Worm (Caenorhabditis elegans) whole organism, young adult: ENCODE measurements around the gene Y44A6C.1.

Experiments used
- F49E8.2 ChIP-seq: sonication (generic microtip); optimal IDR thresholded peaks from 3 replicates; lab custom pipeline; 2017; ENCODE audit warnings: missing genetic modification characterization, mild to moderate bottlenecking, missing compliant biosample characterization, antibody characterized with exemption, moderate library complexity; ENCODE audit not compliant: insufficient read depth
- F55B11.4 ChIP-seq: sonication (generic microtip); optimal IDR thresholded peaks from 2 replicates; lab custom pipeline; 2016; ENCODE audit warnings: missing compliant biosample characterization, missing genetic modification characterization, borderline replicate concordance; ENCODE audit not compliant: insufficient read depth
- K12H6.12 ChIP-seq: fragments of 200-800 bp; sonication (Bioruptor generic); optimal IDR thresholded peaks from 2 replicates; lab custom pipeline; 2018; ENCODE audit warnings: mild to moderate bottlenecking, missing genetic modification characterization, missing compliant biosample characterization
- T07F8.4 ChIP-seq: sonication (generic microtip); optimal IDR thresholded peaks from 2 replicates; lab custom pipeline; 2016; ENCODE audit warnings: mild to moderate bottlenecking, missing genetic modification characterization, moderate library complexity, missing compliant biosample characterization
- T26A5.8 ChIP-seq: sonication (generic microtip); optimal IDR thresholded peaks from 2 replicates; lab custom pipeline; 2016; ENCODE audit warnings: missing genetic modification characterization, missing compliant biosample characterization
- akir-1 ChIP-seq: fragments of 200-800 bp; sonication (Bioruptor generic); optimal IDR thresholded peaks from 2 replicates; lab custom pipeline; 2018; ENCODE audit warnings: mild to moderate bottlenecking, missing genetic modification characterization, moderate library complexity, missing compliant biosample characterization
- aptf-2 ChIP-seq: fragments of 200-800 bp; sonication (Bioruptor generic); conservative IDR thresholded peaks from 2 replicates; pipeline ENCODE4 v1.3.6; 2022; ENCODE audit warnings: missing genetic modification reagents, missing genetic modification characterization, missing compliant biosample characterization
- attf-3 ChIP-seq: fragments of 200-800 bp; sonication (Bioruptor generic); conservative IDR thresholded peaks from 2 replicates; pipeline ENCODE4 v1.3.6; 2022; ENCODE audit warnings: missing genetic modification reagents, missing genetic modification characterization, missing compliant biosample characterization
- ceh-27 ChIP-seq: fragments of 200-800 bp; sonication (Bioruptor generic); optimal IDR thresholded peaks from 2 replicates; lab custom pipeline; 2018; ENCODE audit warnings: mild to moderate bottlenecking, missing genetic modification characterization, moderate library complexity, missing compliant biosample characterization
- ceh-79 ChIP-seq: sonication (generic microtip); optimal IDR thresholded peaks from 2 replicates; lab custom pipeline; 2017; ENCODE audit warnings: mild to moderate bottlenecking, missing genetic modification characterization, missing compliant biosample characterization
- chd-7 ChIP-seq: sonication (generic microtip); optimal IDR thresholded peaks from 2 replicates; lab custom pipeline; 2016; ENCODE audit warnings: mild to moderate bottlenecking, missing genetic modification characterization, moderate library complexity, missing compliant biosample characterization
- efl-1 ChIP-seq: fragments of 150-350 bp; optimal IDR thresholded peaks from 2 replicates; lab custom pipeline; 2014; ENCODE audit warnings: missing biosample characterization, missing genetic modification reagents, missing genetic modification characterization
- egl-44 ChIP-seq: fragments of 200-800 bp; sonication (Bioruptor generic); IDR thresholded peaks from 2 replicates; pipeline ENCODE4 v1.3.6; 2022; ENCODE audit warnings: missing genetic modification reagents, missing genetic modification characterization, missing compliant biosample characterization
- egrh-3 ChIP-seq: fragments of 200-800 bp; sonication (Bioruptor generic); IDR thresholded peaks from 2 replicates; pipeline ENCODE4 v1.3.6; 2022; ENCODE audit warnings: missing genetic modification reagents, missing genetic modification characterization, missing compliant biosample characterization
- gei-17 ChIP-seq: fragments of 200-800 bp; sonication (Bioruptor generic); optimal IDR thresholded peaks from 2 replicates; lab custom pipeline; 2018; ENCODE audit warnings: mild to moderate bottlenecking, missing genetic modification characterization, missing compliant biosample characterization
- him-1 ChIP-seq: sonication (generic microtip); optimal IDR thresholded peaks from 2 replicates; lab custom pipeline; 2016; ENCODE audit warnings: missing genotype, missing genetic modification reagents, missing genetic modification characterization, missing compliant biosample characterization
- hlh-12 ChIP-seq: sonication (generic microtip); optimal IDR thresholded peaks from 2 replicates; lab custom pipeline; 2016; ENCODE audit warnings: missing genetic modification characterization, missing compliant biosample characterization
- hlh-26 ChIP-seq: fragments of 200-800 bp; sonication (Bioruptor generic); conservative IDR thresholded peaks from 2 replicates; pipeline ENCODE4 v1.3.6; 2022; ENCODE audit warnings: missing genetic modification reagents, missing genetic modification characterization, missing compliant biosample characterization
- hmg-20 ChIP-seq: fragments of 200-800 bp; sonication (Bioruptor generic); IDR thresholded peaks from 2 replicates; pipeline ENCODE4 v1.3.6; 2022; ENCODE audit warnings: missing genetic modification reagents, missing genetic modification characterization, missing compliant biosample characterization
- lag-1 ChIP-seq: fragments of 200-800 bp; sonication (Bioruptor generic); IDR thresholded peaks from 2 replicates; pipeline ENCODE4 v1.3.6; 2022; ENCODE audit warnings: missing genetic modification reagents, missing genetic modification characterization, missing compliant biosample characterization
- let-526 ChIP-seq: fragments of 200-800 bp; sonication (Bioruptor generic); IDR thresholded peaks from 2 replicates; pipeline ENCODE4 v1.3.6; 2022; ENCODE audit warnings: missing genetic modification reagents, missing genetic modification characterization, missing compliant biosample characterization
- lin-40 ChIP-seq: sonication (generic microtip); optimal IDR thresholded peaks from 2 replicates; lab custom pipeline; 2016; ENCODE audit warnings: missing genetic modification characterization, mild to moderate bottlenecking, missing compliant biosample characterization, missing genotype, missing genetic modification reagents
- mcd-1 ChIP-seq: fragments of 200-800 bp; sonication (Bioruptor generic); IDR thresholded peaks from 2 replicates; pipeline ENCODE4 v1.3.6; 2022; ENCODE audit warnings: missing genetic modification reagents, missing genetic modification characterization, missing compliant biosample characterization
- mel-28 ChIP-seq: sonication (generic microtip); optimal IDR thresholded peaks from 2 replicates; lab custom pipeline; 2016; ENCODE audit warnings: borderline replicate concordance, mild to moderate bottlenecking, missing genetic modification characterization, missing compliant biosample characterization
- nfya-2 ChIP-seq: fragments of 200-800 bp; sonication (Bioruptor generic); IDR thresholded peaks from 2 replicates; pipeline ENCODE4 v1.3.6; 2022; ENCODE audit warnings: missing genetic modification reagents, missing genetic modification characterization, missing compliant biosample characterization
- nhr-90 ChIP-seq: sonication (generic microtip); optimal IDR thresholded peaks from 2 replicates; lab custom pipeline; 2016; ENCODE audit warnings: missing genotype, mild to moderate bottlenecking, missing genetic modification characterization, missing compliant biosample characterization
- rpc-1 ChIP-seq, 2 experiments: fragments of 150-350 bp in 1 of 2; sonication (generic microtip) in 1 of 2; optimal IDR thresholded peaks; 2 replicates each; lab custom pipeline; 2014 to 2018; ENCODE audit warnings: missing biosample characterization in 1 of 2, missing genetic modification characterization in 1 of 2, missing genetic modification reagents in 1 of 2, missing genotype in 1 of 2
- snpc-4 ChIP-seq, 5 experiments: fragments of 150-350 bp in 1 of 5; sonication (generic microtip) in 4 of 5; optimal IDR thresholded peaks; 2 replicates each; lab custom pipeline; 2014 to 2018; ENCODE audit warnings: missing genetic modification characterization in 5 of 5, missing biosample characterization in 3 of 5, antibody characterized with exemption in 2 of 5, mild to moderate bottlenecking in 2 of 5, missing compliant biosample characterization in 2 of 5, missing genotype in 2 of 5, moderate library complexity in 2 of 5, missing genetic modification reagents in 1 of 5
- somi-1 ChIP-seq: fragments of 200-800 bp; sonication (Bioruptor generic); optimal IDR thresholded peaks from 2 replicates; lab custom pipeline; 2018; ENCODE audit warnings: mild to moderate bottlenecking, missing genetic modification characterization, missing compliant biosample characterization
- sptf-2 ChIP-seq: fragments of 200-800 bp; sonication (Bioruptor generic); optimal IDR thresholded peaks from 2 replicates; lab custom pipeline; 2018; ENCODE audit warnings: mild to moderate bottlenecking, missing genetic modification characterization, missing compliant biosample characterization
- tbp1 ChIP-seq: fragments of 200-800 bp; sonication (Bioruptor generic); optimal IDR thresholded peaks from 2 replicates; lab custom pipeline; 2018; ENCODE audit warnings: mild to moderate bottlenecking, missing genetic modification characterization, missing compliant biosample characterization
- zfh-2 ChIP-seq: fragments of 200-800 bp; sonication (Bioruptor generic); conservative IDR thresholded peaks from 2 replicates; pipeline ENCODE4 v1.3.6; 2022; ENCODE audit warnings: missing genetic modification reagents, missing genetic modification characterization, missing compliant biosample characterization
- zim-3 ChIP-seq: sonication (generic microtip); optimal IDR thresholded peaks from 2 replicates; lab custom pipeline; 2017; ENCODE audit warnings: mild to moderate bottlenecking, missing genetic modification characterization, moderate library complexity, missing compliant biosample characterization
- ztf-6 ChIP-seq: fragments of 200-800 bp; sonication (Bioruptor generic); IDR thresholded peaks from 2 replicates; pipeline ENCODE4 v1.3.6; 2022; ENCODE audit warnings: missing genetic modification reagents, missing genetic modification characterization, missing compliant biosample characterization

Gene Y44A6C.1

DNA sequence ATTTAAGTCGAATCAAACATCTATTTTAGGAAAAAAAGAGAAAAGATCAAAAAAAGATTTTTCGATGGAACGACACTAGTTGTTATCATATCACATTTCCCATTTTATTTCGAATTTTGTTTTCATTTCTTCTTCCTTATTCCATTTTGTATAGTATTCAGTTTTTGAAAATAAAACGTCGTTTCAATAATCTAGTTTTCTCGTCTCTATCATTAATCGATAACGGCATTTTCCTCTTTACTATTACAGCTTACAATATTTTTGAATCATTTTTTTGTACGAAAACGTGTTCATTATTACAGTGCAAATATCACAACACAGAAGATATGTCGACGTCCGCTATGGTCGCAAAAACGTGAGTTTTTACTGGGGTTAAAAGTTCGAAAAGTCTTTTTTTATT, at the start of gene Y44A6C.1:
Gene Y44A6C.1, plus strand, starts transcription at position 301 of the 400 bp plus-strand sequence.
- TF ChIP-seq chd-7 (tag; lab: Kevin White, UChicago), result no peak
- TF ChIP-seq zim-3, result no peak
- TF ChIP-seq rpc-1 (optimal IDR thresholded peaks at IDR 0.05; lab: Kevin White, UChicago), result no peak
- no peak for TF ChIP-seq rpc-1 (tag; optimal IDR thresholded peaks at IDR 0.05; lab: Kevin White, UChicago)
- TF ChIP-seq let-526, result no peak
- TF ChIP-seq T26A5.8, result no peak
- TF ChIP-seq aptf-2 (GFP tag; lab: Robert Waterston, UW), result no peak
- no peak for TF ChIP-seq mcd-1 (GFP tag; lab: Robert Waterston, UW)
- no peak for TF ChIP-seq sptf-2
- TF ChIP-seq lag-1, result no peak
- TF ChIP-seq tbp1 (GFP tag; lab: Kevin White, UChicago), result no peak
- TF ChIP-seq ceh-79 (tag; lab: Kevin White, UChicago), result no peak

DNA sequence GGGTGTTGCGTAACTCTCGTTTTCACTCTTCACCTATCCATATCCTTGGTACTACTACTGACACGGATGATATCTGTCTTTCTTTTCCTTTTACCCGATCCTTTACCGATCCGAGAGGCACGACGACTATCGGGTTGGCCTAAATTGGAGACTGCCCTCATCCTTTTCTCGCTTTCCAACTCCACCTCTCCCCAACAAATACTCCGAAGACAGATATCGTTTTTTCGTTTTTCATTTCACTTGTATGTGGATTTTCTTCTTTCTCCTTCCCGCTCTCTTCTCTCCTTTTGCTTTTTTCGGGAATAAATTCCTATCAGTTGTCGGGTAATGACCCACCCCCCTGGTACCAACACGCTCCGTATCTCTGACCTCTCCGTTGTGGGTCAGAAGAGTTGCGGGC, 48.8 kb upstream of the Y44A6C.1 start:
- no peak for TF ChIP-seq egl-44
- no peak for TF ChIP-seq K12H6.12 (tag; lab: Kevin White, UChicago)
- TF ChIP-seq snpc-4 (GFP tag; optimal IDR thresholded peaks at IDR 0.05; lab: Kevin White, UChicago), result no peak
- no peak for TF ChIP-seq snpc-4 (tag; optimal IDR thresholded peaks at IDR 0.05; lab: Kevin White, UChicago)
- no peak for TF ChIP-seq hlh-12 (tag; lab: Kevin White, UChicago)
- no peak for TF ChIP-seq hlh-26 (GFP tag; lab: Robert Waterston, UW)
- TF ChIP-seq hmg-20 (GFP tag; lab: Robert Waterston, UW), result no peak
- no peak for TF ChIP-seq him-1 (tag; lab: Kevin White, UChicago)
- TF ChIP-seq somi-1 (GFP tag; lab: Kevin White, UChicago), result no peak
- no peak for TF ChIP-seq nhr-90 (tag; lab: Kevin White, UChicago)
- TF ChIP-seq zfh-2 (GFP tag; lab: Robert Waterston, UW), result no peak
- TF ChIP-seq aptf-2 (GFP tag; lab: Robert Waterston, UW), result no peak
- TF ChIP-seq, all 124 proteins: peak for 0

DNA sequence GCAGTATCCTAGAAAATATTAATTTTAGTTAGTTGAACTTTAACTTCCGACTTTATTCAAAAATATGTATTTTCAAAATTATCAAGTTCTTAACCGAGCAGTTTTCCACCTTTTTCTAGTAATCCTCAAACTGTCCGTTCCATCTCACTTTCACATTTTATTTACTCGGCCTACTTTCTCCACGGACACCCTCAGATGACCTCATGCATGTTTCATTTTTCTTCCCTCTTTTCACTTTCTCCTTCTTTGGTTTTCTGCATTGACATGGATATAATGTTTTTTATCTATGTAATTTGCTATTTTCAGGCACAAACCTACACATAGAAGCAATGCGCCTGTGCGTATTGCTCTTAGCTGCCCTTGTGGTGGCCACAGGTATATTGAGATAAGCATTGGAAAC, 46.8 kb upstream of the Y44A6C.1 start, which contains the start of gene mlt-11:
Gene mlt-11, plus strand, starts transcription at position 301 of the 400 bp plus-strand sequence.
- no peak for TF ChIP-seq F55B11.4 (tag; lab: Kevin White, UChicago)
- no peak for TF ChIP-seq lin-40 (tag; lab: Kevin White, UChicago)
- no peak for TF ChIP-seq akir-1
- TF ChIP-seq T07F8.4, result no peak
- no peak for TF ChIP-seq nfya-2 (GFP tag; lab: Robert Waterston, UW)
- no peak for TF ChIP-seq mel-28 (tag; lab: Kevin White, UChicago)
- no peak for TF ChIP-seq hlh-12 (tag; lab: Kevin White, UChicago)
- no peak for TF ChIP-seq gei-17 (GFP tag; lab: Kevin White, UChicago)
- TF ChIP-seq rpc-1 (optimal IDR thresholded peaks at IDR 0.05; lab: Kevin White, UChicago), result no peak
- TF ChIP-seq rpc-1 (tag; optimal IDR thresholded peaks at IDR 0.05; lab: Kevin White, UChicago), result no peak
- TF ChIP-seq ztf-6 (GFP tag; lab: Robert Waterston, UW), result no peak
- TF ChIP-seq egrh-3, result no peak
- no peak for TF ChIP-seq attf-3 (GFP tag; lab: Robert Waterston, UW)
- no peak for TF ChIP-seq F49E8.2 (tag; lab: Kevin White, UChicago)
- TF ChIP-seq efl-1 (GFP tag; lab: Kevin White, UChicago), result no peak
- TF ChIP-seq, all 124 proteins: peak for 0

DNA sequence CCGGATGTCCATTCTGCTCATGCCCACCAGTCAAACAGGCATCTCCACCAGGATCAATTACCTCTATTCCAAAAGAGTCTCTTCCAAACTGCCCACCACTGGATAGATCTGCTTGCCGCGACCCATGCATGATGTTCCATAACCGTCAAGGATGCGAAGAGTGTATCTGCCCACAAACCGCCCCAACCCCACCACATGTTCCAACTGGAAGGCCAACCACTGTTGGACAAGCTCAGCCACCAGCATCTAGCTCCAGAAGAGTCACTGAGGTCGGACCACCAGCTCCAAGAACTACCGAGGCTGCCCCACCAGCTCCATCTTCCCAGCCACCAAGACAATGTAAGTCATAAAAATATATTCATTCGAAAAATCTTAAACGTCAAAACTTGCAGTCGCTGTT, 43.1 kb upstream of the Y44A6C.1 start:
- peak; percentile 54; the same call in 1 of the 2 replicates for TF ChIP-seq zfh-2 (GFP tag; lab: Robert Waterston, UW)
- no peak for TF ChIP-seq ceh-27 (GFP tag; lab: Kevin White, UChicago)
